Fruit fly (Drosophila melanogaster): ENCODE data around the gene CG14073.

CG14073 gene

DNA sequence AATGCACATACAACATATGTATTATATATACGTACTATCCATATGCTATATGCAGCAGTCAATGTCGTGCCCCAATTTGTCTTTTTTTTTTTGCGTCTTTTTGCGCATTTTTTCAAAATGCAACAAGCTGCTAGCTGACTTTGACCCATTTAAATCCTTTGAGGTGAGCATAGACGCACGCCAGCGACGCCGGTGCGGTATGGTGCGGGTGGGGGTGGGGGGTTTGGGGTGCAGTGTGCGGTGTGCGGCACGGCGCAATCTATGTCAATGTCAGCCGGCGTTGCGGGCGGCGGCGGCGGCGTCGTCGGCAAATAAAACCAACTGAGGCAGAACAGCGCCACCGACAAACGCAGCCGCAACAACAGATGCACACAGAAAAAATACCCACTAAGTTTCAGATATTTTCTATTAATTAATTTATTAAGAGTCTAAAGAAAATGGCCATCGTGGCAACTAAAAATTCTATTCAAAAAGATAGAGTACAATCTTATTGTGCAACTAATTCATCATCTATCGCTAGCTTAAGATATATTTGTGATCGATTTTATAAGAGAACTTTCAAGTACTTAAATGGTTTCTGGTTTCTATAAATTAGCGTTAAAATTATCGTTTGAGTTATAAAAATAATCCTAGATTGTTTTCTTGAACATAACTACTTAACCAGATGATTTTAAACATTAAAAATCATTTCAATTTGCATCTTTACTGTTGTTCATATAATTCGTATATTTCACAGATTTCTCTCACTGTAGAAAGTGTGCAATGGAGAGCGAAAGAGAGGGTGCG, 25.2 kb downstream of the CG14073 start:
- no peak for TF ChIP-seq CTCF (optimal IDR thresholded peaks at IDR 0.05)
- TF ChIP-seq CG8478 (optimal IDR thresholded peaks at IDR 0.05) = no peak

- TF ChIP-seq CG8478 (optimal IDR thresholded peaks at IDR 0.05) = no peak
- TF ChIP-seq CTCF (optimal IDR thresholded peaks at IDR 0.05) = no peak
These were observed 27.6 kb downstream of the CG14073 start for dm6 chr3L:18792834-18793233.

- TF ChIP-seq CG8478 (optimal IDR thresholded peaks at IDR 0.05) (no peak), CTCF (optimal IDR thresholded peaks at IDR 0.05) (no peak)
These were observed 28.5 kb downstream of the CG14073 start for dm6 chr3L:18792009-18792339.

dm6 chr3L:18791232-18792008, 29.1 kb downstream of the CG14073 start:
- TF ChIP-seq CG8478 (optimal IDR thresholded peaks at IDR 0.05) (no peak), CTCF (optimal IDR thresholded peaks at IDR 0.05) (no peak)

dm6 chr3L:18790630-18791167, 29.8 kb downstream of the CG14073 start:
- TF ChIP-seq CTCF (optimal IDR thresholded peaks at IDR 0.05) (no peak), CG8478 (optimal IDR thresholded peaks at IDR 0.05) (no peak)

dm6 chr3L:18789203-18790018, 31.1 kb downstream of the CG14073 start:
- TF ChIP-seq CG8478 (optimal IDR thresholded peaks at IDR 0.05) (no peak), CTCF (optimal IDR thresholded peaks at IDR 0.05) (no peak)

- no peak for TF ChIP-seq CTCF (optimal IDR thresholded peaks at IDR 0.05)
- no peak for TF ChIP-seq CG8478 (optimal IDR thresholded peaks at IDR 0.05)
These were observed 32.6 kb downstream of the CG14073 start for dm6 chr3L:18787882-18788281.

DNA sequence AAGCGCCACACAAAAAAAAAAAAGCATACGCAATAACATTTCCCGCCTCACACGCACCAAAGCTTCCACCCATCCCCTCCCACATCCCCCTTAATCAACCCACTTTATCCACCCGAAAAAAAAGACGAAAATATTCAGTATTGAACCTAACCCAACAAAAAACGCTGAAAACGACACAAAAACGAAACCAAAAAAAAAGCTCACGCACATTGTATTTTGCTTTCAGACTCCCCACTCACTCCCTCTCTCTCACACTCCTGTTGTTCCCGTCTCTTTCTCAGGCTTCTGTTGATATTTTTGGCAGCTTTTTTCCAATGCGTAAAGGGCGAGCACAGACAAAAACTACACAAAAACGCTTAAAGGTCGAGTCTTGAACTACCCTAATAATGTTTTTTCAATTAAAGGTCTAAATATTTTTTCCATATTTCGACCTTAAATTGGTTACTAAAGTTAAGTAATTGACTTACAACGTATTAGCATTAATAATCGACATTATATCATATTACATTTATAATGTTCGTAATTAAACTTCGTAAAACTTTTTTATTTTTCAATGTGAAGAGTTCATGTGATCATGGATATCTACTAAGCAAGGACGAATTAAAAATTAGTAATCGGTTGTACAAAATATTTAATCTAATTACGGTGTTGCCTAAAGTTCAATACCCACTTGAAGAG, 33.9 kb downstream of the CG14073 start:
- TF ChIP-seq CTCF (optimal IDR thresholded peaks at IDR 0.05) (no peak), CG8478 (optimal IDR thresholded peaks at IDR 0.05) (no peak)

DNA sequence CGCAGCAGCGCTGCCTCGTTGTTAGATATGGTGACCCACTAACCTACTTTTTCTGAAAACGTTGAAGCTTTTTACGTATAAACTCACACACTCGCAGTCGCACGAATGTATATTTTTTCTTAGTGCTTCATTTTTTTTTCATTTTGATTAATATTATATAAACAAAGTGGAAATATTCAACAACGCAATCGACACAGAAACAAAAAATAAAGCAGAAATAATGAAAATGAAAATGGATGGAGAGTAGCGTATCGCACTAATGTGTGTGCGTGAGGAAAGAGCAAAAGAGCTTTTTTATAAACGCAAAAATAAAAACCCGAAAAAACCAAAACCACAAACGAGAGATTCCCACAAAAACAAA, 34.4 kb downstream of the CG14073 start:
- TF ChIP-seq CG8478 (optimal IDR thresholded peaks at IDR 0.05) (no peak), CTCF (optimal IDR thresholded peaks at IDR 0.05) (no peak)

DNA sequence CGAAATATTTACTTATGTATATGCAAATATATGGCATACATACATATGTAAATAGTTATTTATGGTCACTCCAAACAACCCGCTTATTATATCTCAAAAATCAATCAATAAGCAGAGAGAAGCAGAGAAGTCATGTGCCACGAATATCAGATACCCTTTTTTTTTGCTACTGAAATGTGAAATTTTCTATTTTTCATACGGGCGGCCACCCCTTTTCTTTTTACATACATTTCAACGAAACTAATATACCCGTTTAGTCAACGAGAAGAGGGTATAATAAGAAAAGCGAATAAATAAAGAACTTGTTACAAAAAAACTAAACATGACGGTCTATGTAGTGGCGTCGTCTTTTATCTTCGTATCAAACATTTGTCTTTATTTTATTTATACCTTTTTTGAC, 35.9 kb downstream of the CG14073 start:
- TF ChIP-seq CTCF (optimal IDR thresholded peaks at IDR 0.05) = no peak

DNA sequence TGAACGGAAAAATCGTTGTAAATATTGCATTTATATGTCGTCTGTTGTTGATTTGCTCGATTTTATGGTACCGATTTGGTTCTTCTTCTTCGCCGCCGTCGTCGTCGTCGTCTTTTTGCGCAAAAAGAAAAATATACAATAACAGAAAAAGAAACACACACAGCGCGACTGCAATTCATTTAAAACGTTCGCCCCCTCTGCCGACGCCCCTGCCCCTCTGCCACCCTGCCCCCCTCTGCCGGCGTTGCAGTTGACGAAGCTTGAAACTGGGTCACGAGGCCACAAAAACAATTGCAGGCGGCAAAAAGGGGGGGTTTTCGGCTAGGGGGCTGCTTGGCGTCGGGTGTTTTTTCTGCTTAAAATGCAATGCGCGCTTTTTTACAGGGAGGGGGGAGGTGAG, 36.9 kb downstream of the CG14073 start:
- TF ChIP-seq CTCF (optimal IDR thresholded peaks at IDR 0.05) = no peak
- no peak for TF ChIP-seq CG8478 (optimal IDR thresholded peaks at IDR 0.05)

DNA sequence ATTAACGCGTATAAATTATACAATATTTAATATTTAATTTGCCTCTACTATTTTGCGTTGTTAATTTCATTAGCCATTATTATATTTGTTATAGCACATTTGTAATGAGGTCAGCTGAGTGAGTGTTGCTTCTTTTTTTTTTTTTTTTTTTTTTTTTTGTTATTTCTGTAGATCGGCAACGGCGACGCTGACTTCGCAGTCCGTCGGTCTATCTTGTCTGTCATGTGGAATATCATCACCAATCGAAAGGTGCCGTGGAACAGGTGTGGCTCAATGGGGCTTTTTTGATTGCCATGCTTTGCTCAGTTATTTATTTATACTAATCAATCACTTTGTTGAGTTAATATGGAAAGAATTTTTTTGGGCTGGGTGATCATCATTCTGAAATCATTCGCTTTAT, 37.8 kb downstream of the CG14073 start:
- no peak for TF ChIP-seq CG8478 (optimal IDR thresholded peaks at IDR 0.05)
- TF ChIP-seq CTCF (optimal IDR thresholded peaks at IDR 0.05) = no peak

DNA sequence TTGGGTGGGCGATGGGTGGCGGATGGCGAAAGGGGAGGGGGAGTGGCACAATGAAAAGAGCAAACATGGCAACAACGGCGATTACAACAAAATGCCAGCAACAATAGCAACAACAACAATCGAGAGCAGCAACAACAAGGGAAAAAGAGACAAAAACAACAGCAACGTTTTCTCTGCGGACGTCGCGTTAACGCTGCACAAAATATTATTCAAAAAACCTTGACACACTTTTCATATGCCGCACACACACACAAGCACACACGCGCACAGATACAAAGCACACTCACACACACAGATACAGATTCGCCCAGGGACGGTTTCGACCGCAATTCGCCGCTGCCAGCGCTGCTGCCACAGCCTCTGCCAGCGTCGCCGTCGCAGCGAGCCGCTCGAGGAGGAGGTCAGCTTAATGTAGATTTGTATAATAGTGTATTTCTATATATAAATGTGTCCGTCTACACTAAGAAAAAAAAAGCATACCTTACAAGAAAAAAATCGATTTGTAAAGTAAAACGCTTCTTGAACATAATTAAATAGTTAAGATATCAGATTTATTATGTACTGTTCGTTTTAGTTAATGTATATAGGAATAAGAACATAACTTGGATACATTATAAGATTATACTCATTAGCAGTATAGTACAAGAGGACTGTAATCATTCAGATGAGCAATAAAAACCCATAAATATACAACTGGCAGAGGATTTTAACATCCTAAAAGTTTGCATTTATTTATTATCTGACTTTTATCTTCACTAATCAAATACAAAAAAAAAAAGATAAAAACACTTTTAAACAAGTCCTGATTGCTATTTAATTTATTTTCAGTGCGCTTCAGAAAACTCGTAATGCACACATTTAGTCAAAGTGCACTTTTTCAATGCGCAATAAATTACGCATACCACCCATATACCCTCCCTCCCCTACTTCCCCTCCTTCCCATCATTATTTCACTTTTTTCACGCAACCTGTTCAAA, 38.5 kb downstream of the CG14073 start:
- no peak for TF ChIP-seq CG8478 (optimal IDR thresholded peaks at IDR 0.05)
- no peak for TF ChIP-seq CTCF (optimal IDR thresholded peaks at IDR 0.05)
